Fruit fly (Drosophila melanogaster) whole organism: ENCODE results near the gene Synd.

Experiments used
- CG8478 ChIP-seq: fragments of >200 bp; optimal IDR thresholded peaks from 2 replicates; lab custom pipeline; 2018; ENCODE audit warnings: inconsistent platforms
- Dll ChIP-seq: fragments of >200 bp; optimal IDR thresholded peaks from 2 replicates; lab custom pipeline; 2017
- EcR ChIP-seq, 2 experiments: fragments of >200 bp; optimal IDR thresholded peaks; 2 replicates each; lab custom pipeline; 2017; ENCODE audit warnings: missing biosample characterization in 2 of 2, missing genetic modification characterization in 2 of 2, missing genetic modification reagents in 2 of 2
- pan ChIP-seq: fragments of >200 bp; optimal IDR thresholded peaks from 2 replicates; lab custom pipeline; 2017
- psq ChIP-seq: fragments of >200 bp; optimal IDR thresholded peaks from 2 replicates; lab custom pipeline; 2017
- usp ChIP-seq: fragments of >200 bp; optimal IDR thresholded peaks from 2 replicates; lab custom pipeline; 2017; ENCODE audit warnings: missing biosample characterization, missing genetic modification characterization, mixed read lengths

The Synd gene

dm6 chr3R:20836257-20836856 is 3.8 kb downstream of the Synd start:
- no peak for TF ChIP-seq psq (lab: Kevin White, UChicago)
- TF ChIP-seq pan (lab: Kevin White, UChicago) = no peak
- TF ChIP-seq usp = no peak

DNA sequence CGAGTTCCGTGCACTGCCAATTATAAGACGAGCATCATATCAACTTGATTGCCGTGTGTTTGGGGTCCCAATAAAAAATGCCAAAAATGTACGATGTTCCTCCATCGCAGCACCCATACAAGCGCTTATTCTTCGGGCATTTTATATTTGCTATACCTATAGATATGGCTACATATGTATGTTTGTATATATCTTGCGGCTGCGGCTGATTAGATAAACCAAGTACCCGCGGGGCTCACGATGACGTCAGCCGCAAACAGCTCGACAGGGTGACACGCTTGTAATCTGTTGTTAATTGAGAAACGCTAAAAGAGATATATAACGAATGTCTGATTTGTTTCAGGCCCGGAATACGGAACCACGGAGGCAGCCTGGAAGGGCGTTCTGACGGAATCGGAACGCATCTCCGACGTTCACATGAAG is 4.7 kb downstream of the Synd start:
- TF ChIP-seq usp (no peak), EcR (GFP tag; optimal IDR thresholded peaks at IDR 0.05; lab: Kevin White, UChicago) (no peak), Dll (lab: Kevin White, UChicago) (no peak)

- TF ChIP-seq EcR (GFP tag; optimal IDR thresholded peaks at IDR 0.05; lab: Kevin White, UChicago) (no peak), usp (no peak)
Observed at dm6 chr3R:20838787-20839186, 6.2 kb downstream of the Synd start.

DNA sequence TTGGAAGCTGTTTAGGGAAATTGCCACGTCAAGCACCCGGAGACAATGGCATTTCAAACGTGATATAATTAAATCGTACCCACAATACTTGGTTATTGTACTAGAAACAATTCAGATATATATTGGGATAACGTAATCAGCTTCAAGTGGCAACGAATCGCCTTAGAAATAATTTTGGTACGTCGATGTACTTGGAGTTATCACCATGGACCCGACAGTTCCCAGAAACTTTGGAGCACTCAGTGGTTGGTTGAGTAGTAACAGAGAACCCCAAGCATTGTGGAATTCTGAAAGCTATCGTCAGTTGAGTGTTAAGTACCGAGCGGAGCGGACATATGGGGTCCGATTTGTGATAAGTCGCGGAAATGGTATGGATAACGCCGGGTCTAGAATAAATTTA is 9.2 kb downstream of the Synd start, which contains the start of gene CG15695:
TSS of gene CG15695 (plus strand) at position 301 of the 400 bp plus-strand sequence.
- TF ChIP-seq usp (no peak), psq (lab: Kevin White, UChicago) (no peak), pan (lab: Kevin White, UChicago) (no peak), Dll (lab: Kevin White, UChicago) (no peak), EcR (GFP tag; optimal IDR thresholded peaks at IDR 0.05; lab: Kevin White, UChicago) (no peak), CG8478 (no peak)

- TF ChIP-seq psq (lab: Kevin White, UChicago) (no peak), CG8478 (no peak), pan (lab: Kevin White, UChicago) (no peak), Dll (lab: Kevin White, UChicago) (no peak), EcR (GFP tag; optimal IDR thresholded peaks at IDR 0.05; lab: Kevin White, UChicago) (no peak), usp (no peak)
Observed at dm6 chr3R:20845493-20845892, 12.9 kb downstream of the Synd start.

dm6 chr3R:20846316-20846715 is 13.7 kb downstream of the Synd start:
- TF ChIP-seq usp (no peak), CG8478 (no peak), psq (lab: Kevin White, UChicago) (no peak), EcR (GFP tag; optimal IDR thresholded peaks at IDR 0.05; lab: Kevin White, UChicago) (no peak), pan (lab: Kevin White, UChicago) (no peak), Dll (lab: Kevin White, UChicago) (no peak)

- no peak for TF ChIP-seq usp
- TF ChIP-seq pan (lab: Kevin White, UChicago) = no peak
- no peak for TF ChIP-seq Dll (lab: Kevin White, UChicago)
- no peak for TF ChIP-seq EcR (GFP tag; optimal IDR thresholded peaks at IDR 0.05; lab: Kevin White, UChicago)
- no peak for TF ChIP-seq CG8478
- no peak for TF ChIP-seq psq (lab: Kevin White, UChicago)
Observed at dm6 chr3R:20846768-20847167, 14.2 kb downstream of the Synd start, which contains the start of gene CG15696. TSS of gene CG15696 (plus strand) at chr3R:20847068.

- no peak for TF ChIP-seq pan (lab: Kevin White, UChicago)
Observed at dm6 chr3R:20850395-20851039, 17.9 kb downstream of the Synd start, which contains the start of gene RpS30. TSS of gene RpS30 (plus strand) at chr3R:20850516.

dm6 chr3R:20859845-20860244 is 27.2 kb downstream of the Synd start, which contains the start of gene Ir93a:
TSS of gene Ir93a (minus strand) at chr3R:20859945.
- TF ChIP-seq EcR (GFP tag; optimal IDR thresholded peaks at IDR 0.05; lab: Kevin White, UChicago) = no peak
- no peak for TF ChIP-seq CG8478
- TF ChIP-seq Dll (lab: Kevin White, UChicago) = no peak
- no peak for TF ChIP-seq pan (lab: Kevin White, UChicago)
- no peak for TF ChIP-seq usp
- TF ChIP-seq psq (lab: Kevin White, UChicago) = no peak

DNA sequence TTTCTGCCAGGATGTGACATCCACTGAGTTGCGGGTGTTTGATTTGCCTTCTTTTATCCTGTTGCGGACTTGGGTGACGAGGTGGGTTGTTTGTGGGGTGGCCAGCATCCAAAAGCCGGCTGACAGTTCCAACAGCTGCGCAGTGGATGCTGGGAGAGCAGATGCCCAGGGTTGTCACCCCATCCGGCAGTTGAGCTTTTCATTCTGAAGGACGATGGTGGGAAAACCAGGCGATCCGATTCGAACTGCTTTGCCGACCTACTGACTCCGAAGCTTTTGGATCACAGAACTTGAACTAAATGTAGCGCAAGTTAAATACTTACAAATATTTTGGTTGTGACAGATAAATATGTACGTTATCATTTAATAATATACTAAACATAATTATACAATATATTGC is 33.6 kb downstream of the Synd start, which contains the start of gene KaiR1D:
TSS of gene KaiR1D (minus strand) at position 28 of the 400 bp plus-strand sequence.
- TF ChIP-seq usp (no peak), EcR (GFP tag; optimal IDR thresholded peaks at IDR 0.05; lab: Kevin White, UChicago) (no peak), CG8478 (no peak), psq (lab: Kevin White, UChicago) (no peak), pan (lab: Kevin White, UChicago) (no peak), Dll (lab: Kevin White, UChicago) (no peak)

DNA sequence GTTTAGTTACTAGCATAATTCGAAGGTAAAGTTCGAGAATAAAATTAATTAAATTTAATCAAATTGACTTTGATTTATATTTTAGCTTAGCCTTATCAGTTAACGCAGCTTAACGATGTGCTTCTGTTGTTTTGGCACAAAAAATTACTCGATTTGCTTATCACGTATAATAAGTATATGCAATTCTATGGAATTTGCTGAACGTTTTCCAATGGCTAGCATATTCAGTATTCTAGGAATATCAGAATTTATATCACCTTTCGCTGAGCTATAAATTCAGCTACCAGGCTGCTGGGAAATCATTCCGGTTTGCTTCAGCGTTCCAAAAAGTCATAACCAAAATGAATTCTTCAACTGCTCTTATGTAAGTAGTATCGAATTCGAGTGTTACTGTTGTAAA is 38.1 kb downstream of the Synd start, which contains the start of gene TotA:
TSS of gene TotA (plus strand) at position 301 of the 400 bp plus-strand sequence.
- TF ChIP-seq Dll (lab: Kevin White, UChicago) (no peak), CG8478 (no peak)

DNA sequence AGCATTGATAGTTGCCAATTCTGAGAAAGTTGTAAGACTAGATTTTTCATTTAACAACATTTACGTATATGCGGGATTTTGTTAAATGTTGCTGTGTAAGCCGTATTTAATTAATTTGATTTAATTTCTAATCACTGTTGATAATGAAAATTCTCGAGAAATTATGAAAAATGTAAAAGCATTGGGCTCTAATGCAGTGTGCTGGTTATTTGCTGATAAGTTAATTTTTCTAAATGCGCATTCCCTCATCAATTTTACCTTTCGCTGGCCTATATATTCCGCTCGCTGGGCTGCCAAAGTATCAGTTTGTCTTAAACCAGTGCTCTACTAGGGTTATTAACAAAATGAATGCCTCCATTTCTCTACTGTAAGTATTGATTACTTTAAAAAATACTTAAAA is 40.1 kb downstream of the Synd start, which contains the start of gene TotC:
TSS of gene TotC (plus strand) at position 301 of the 400 bp plus-strand sequence.
- TF ChIP-seq CG8478 = no peak

DNA sequence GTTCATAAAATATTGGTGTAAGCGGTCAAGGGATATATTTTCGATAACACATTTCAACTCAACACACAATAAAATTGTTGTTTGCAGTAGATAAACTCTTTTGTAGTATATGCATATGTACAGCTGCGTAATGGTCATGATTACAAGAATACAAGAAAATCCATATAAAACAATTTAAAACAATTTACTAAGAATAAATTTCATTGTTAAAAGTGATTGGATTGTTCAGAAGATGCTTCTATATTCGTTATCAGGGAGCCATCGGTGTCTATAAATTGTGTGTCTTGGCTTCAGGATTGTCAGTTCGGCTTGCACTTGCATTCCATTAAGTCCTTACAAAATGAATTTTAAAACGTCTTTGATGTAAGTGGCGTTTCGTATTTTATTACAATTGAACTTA is 41.0 kb downstream of the Synd start, which contains the start of gene TotB:
TSS of gene TotB (plus strand) at position 301 of the 400 bp plus-strand sequence.
- TF ChIP-seq pan (lab: Kevin White, UChicago) (no peak), CG8478 (no peak), psq (lab: Kevin White, UChicago) (no peak), Dll (lab: Kevin White, UChicago) (no peak), EcR (GFP tag; optimal IDR thresholded peaks at IDR 0.05; lab: Kevin White, UChicago) (no peak), usp (no peak)
